Worm (Caenorhabditis elegans): ENCODE data around the gene Y37D8A.6.

Gene Y37D8A.6

ce11 chrIII:12906611-12907037, 36.5 kb upstream of the Y37D8A.6 start (continued):
- TF ChIP-seq Y95B8A.8 (GFP tag; IDR thresholded peaks at IDR 0.05) (peak; percentile 79), lin-54 (GFP tag; optimal IDR thresholded peaks at IDR 0.05) (peak; percentile 46), mel-28 (tag; optimal IDR thresholded peaks at IDR 0.05; ENCODE audit: borderline replicate concordance) (no peak), madf-3 (GFP tag; IDR thresholded peaks at IDR 0.05) (no peak), hlh-26 (GFP tag; conservative IDR thresholded peaks at IDR 0.05) (no peak), rcor-1 (GFP tag; IDR thresholded peaks at IDR 0.05) (no peak; the same call in 1 of the 2 replicates), ztf-22 (GFP tag; optimal IDR thresholded peaks at IDR 0.05) (no peak), F10E7.11 (tag; optimal IDR thresholded peaks at IDR 0.05) (no peak), lin-35 (GFP tag; optimal IDR thresholded peaks at IDR 0.05) (peak in 1 of 3 experiments; percentile 17), rec-8 (tag; optimal IDR thresholded peaks at IDR 0.05) (no peak), hmg-1.2 (GFP tag; IDR thresholded peaks at IDR 0.05) (peak; percentile 25)

ce11 chrIII:12904987-12905541, 35.0 kb upstream of the Y37D8A.6 start, which contains the start of gene cox-5A:
cox-5A (plus strand) TSS chrIII:12905491.
- peak; percentile 86 for TF ChIP-seq hsf-1 (GFP tag; IDR thresholded peaks at IDR 0.05)
- peak; percentile 95 for TF ChIP-seq ztf-3 (GFP tag; optimal IDR thresholded peaks at IDR 0.05)
- 0 out of 2 replicates have a peak, but pooled peaks have one; percentile 31 for TF ChIP-seq aptf-2 (GFP tag; conservative IDR thresholded peaks at IDR 0.05)
- peak; percentile 47 for TF ChIP-seq sptf-2 (GFP tag; optimal IDR thresholded peaks at IDR 0.05)
- TF ChIP-seq Y79H2A.3 (GFP tag; conservative IDR thresholded peaks at IDR 0.05) = peak; percentile 88
- TF ChIP-seq D2030.7 (GFP tag; IDR thresholded peaks at IDR 0.05) = peak; percentile 94
- peak; percentile 72; the same call in 1 of the 2 replicates for TF ChIP-seq ztf-25 (GFP tag; IDR thresholded peaks at IDR 0.05)
- TF ChIP-seq hrde-1 (tag; optimal IDR thresholded peaks at IDR 0.05; ENCODE audit: borderline replicate concordance) = peak; percentile 69
- TF ChIP-seq zim-3 (tag; optimal IDR thresholded peaks at IDR 0.05) = peak; percentile 81
- peak; percentile 83 for TF ChIP-seq attf-3 (GFP tag; conservative IDR thresholded peaks at IDR 0.05)
- TF ChIP-seq sdz-38 (tag; optimal IDR thresholded peaks at IDR 0.05) = no peak
- TF ChIP-seq F57C9.4 (tag; optimal IDR thresholded peaks at IDR 0.05) = peak; percentile 93
- TF ChIP-seq pbrm-1 (GFP tag; IDR thresholded peaks at IDR 0.05) = peak; percentile 99
- TF ChIP-seq Y67H2A.10 (GFP tag; conservative IDR thresholded peaks at IDR 0.05) = peak; percentile 90
- peak; percentile 94 for TF ChIP-seq Y56A3A.18 (GFP tag; IDR thresholded peaks at IDR 0.05)
- peak; percentile 75 for TF ChIP-seq xnd-1 (tag; optimal IDR thresholded peaks at IDR 0.05)
- peak; percentile 98 for TF ChIP-seq K11D2.4 (GFP tag; IDR thresholded peaks at IDR 0.05)
- TF ChIP-seq unc-130 (GFP tag; optimal IDR thresholded peaks at IDR 0.05) = peak; percentile 87
- TF ChIP-seq ets-4 (GFP tag; optimal IDR thresholded peaks at IDR 0.05) = peak; percentile 88
- TF ChIP-seq bed-1 (GFP tag; IDR thresholded peaks at IDR 0.05) = no peak
- TF ChIP-seq hlh-12 (tag; optimal IDR thresholded peaks at IDR 0.05) = no peak
- peak; percentile 76 for TF ChIP-seq ztf-22 (GFP tag; optimal IDR thresholded peaks at IDR 0.05)
- TF ChIP-seq T07F8.4 (tag; optimal IDR thresholded peaks at IDR 0.05) = peak; percentile 62
- TF ChIP-seq nhr-120 (GFP tag; IDR thresholded peaks at IDR 0.05) = 0 out of 2 replicates have a peak, but pooled peaks have one; percentile 61
- TF ChIP-seq lsl-1 (GFP tag; optimal IDR thresholded peaks at IDR 0.05) = peak; percentile 99
- TF ChIP-seq fkh-3 (tag; optimal IDR thresholded peaks at IDR 0.05) = no peak
- peak; percentile 99 for TF ChIP-seq attf-5 (GFP tag; optimal IDR thresholded peaks at IDR 0.05)
- peak; percentile 93 for TF ChIP-seq B0035.1 (tag; optimal IDR thresholded peaks at IDR 0.05)
- no peak for TF ChIP-seq mxl-1 (tag; optimal IDR thresholded peaks at IDR 0.05)
- TF ChIP-seq ccch-3 (GFP tag; optimal IDR thresholded peaks at IDR 0.05) = no peak
- TF ChIP-seq tbp1 (GFP tag; optimal IDR thresholded peaks at IDR 0.05) = peak; percentile 80
- TF ChIP-seq ekl-4 (GFP tag; IDR thresholded peaks at IDR 0.05) = peak; percentile 99
- no peak for TF ChIP-seq aptf-3 (GFP tag; IDR thresholded peaks at IDR 0.05)
- peak; percentile 75 for TF ChIP-seq him-1 (tag; optimal IDR thresholded peaks at IDR 0.05)
- peak; percentile 90 for TF ChIP-seq zfh-2 (GFP tag; conservative IDR thresholded peaks at IDR 0.05)
- TF ChIP-seq hmg-1.2 (GFP tag; IDR thresholded peaks at IDR 0.05) = peak; percentile 92
- peak; percentile 92 for TF ChIP-seq gei-17 (GFP tag; optimal IDR thresholded peaks at IDR 0.05)
- TF ChIP-seq ztf-18 (tag; optimal IDR thresholded peaks at IDR 0.05) = peak; percentile 86

Measured in whole organism, young adult.